Worm (Caenorhabditis elegans) whole organism, L2 larva: ENCODE measurements around the gene pde-12.
A peak's percentile ranks its signal among the peaks of the same experiment; 100 is the strongest.

Experiments used
- F13H6.1 ChIP-seq: sonication (generic microtip); optimal IDR thresholded peaks from 2 replicates; lab custom pipeline; 2016; ENCODE audit warnings: missing genetic modification characterization, missing compliant biosample characterization
- R02D3.7 ChIP-seq: fragments of 150-350 bp; optimal IDR thresholded peaks from 2 replicates; lab custom pipeline; 2014; ENCODE audit warnings: missing biosample characterization, missing genetic modification characterization
- Y55F3AM.14 ChIP-seq: fragments of 200-800 bp; sonication (Bioruptor generic); optimal IDR thresholded peaks from 2 replicates; lab custom pipeline; 2018; ENCODE audit warnings: mild to moderate bottlenecking, missing genetic modification characterization, missing compliant biosample characterization
- alr-1 ChIP-seq: fragments of 150-350 bp; optimal IDR thresholded peaks from 2 replicates; lab custom pipeline; 2014; ENCODE audit warnings: missing biosample characterization, missing genetic modification characterization
- aly-2 ChIP-seq: fragments of 150-350 bp; optimal IDR thresholded peaks from 2 replicates; lab custom pipeline; 2014; ENCODE audit warnings: missing biosample characterization, missing genetic modification characterization
- ama-1 ChIP-seq: fragments of 150-350 bp; optimal IDR thresholded peaks from 2 replicates; lab custom pipeline; 2018; ENCODE audit warnings: inconsistent platforms
- ceh-16 ChIP-seq: fragments of 150-350 bp; optimal IDR thresholded peaks from 2 replicates; lab custom pipeline; 2014; ENCODE audit warnings: missing biosample characterization, missing genetic modification characterization
- ceh-82 ChIP-seq: fragments of 150-350 bp; optimal IDR thresholded peaks from 2 replicates; lab custom pipeline; 2014; ENCODE audit warnings: missing biosample characterization, missing genetic modification characterization
- crh-2 ChIP-seq: sonication (generic microtip); optimal IDR thresholded peaks from 2 replicates; lab custom pipeline; 2017; ENCODE audit warnings: missing biosample characterization, missing genetic modification characterization
- dmd-4 ChIP-seq: sonication (generic microtip); optimal IDR thresholded peaks from 2 replicates; lab custom pipeline; 2017; ENCODE audit warnings: missing biosample characterization, missing genetic modification characterization
- egl-27 ChIP-seq: sonication (generic microtip); optimal IDR thresholded peaks from 3 replicates; lab custom pipeline; 2017; ENCODE audit warnings: missing biosample characterization, missing genetic modification reagents, missing genetic modification characterization
- elt-1 ChIP-seq: fragments of 150-350 bp; optimal IDR thresholded peaks from 2 replicates; lab custom pipeline; 2014; ENCODE audit warnings: missing biosample characterization, missing genetic modification characterization
- elt-3 ChIP-seq: sonication (generic microtip); optimal IDR thresholded peaks from 2 replicates; lab custom pipeline; 2017; ENCODE audit warnings: missing biosample characterization, missing genetic modification characterization
- fos-1 ChIP-seq: fragments of 150-350 bp; optimal IDR thresholded peaks from 2 replicates; lab custom pipeline; 2014; ENCODE audit warnings: missing biosample characterization, missing genetic modification characterization
- gmeb-1 ChIP-seq: fragments of 150-350 bp; optimal IDR thresholded peaks from 2 replicates; lab custom pipeline; 2014; ENCODE audit warnings: missing biosample characterization, missing genetic modification characterization
- lin-11 ChIP-seq: fragments of 150-350 bp; sonication (generic microtip); optimal IDR thresholded peaks from 2 replicates; lab custom pipeline; 2014; ENCODE audit warnings: missing biosample characterization, missing genetic modification characterization, inconsistent platforms, mixed read lengths
- lsy-2 ChIP-seq, 2 experiments: fragments of 150-350 bp in 1 of 2; sonication (generic microtip) in 1 of 2; optimal IDR thresholded peaks; 2 replicates each; lab custom pipeline; 2014 to 2017; ENCODE audit warnings: missing biosample characterization in 2 of 2, missing genetic modification characterization in 2 of 2
- nhr-10 ChIP-seq: sonication (generic microtip); optimal IDR thresholded peaks from 2 replicates; lab custom pipeline; 2017; ENCODE audit warnings: missing biosample characterization, missing genetic modification characterization
- nhr-129 ChIP-seq: fragments of 150-350 bp; optimal IDR thresholded peaks from 2 replicates; lab custom pipeline; 2014; ENCODE audit warnings: missing biosample characterization, missing genetic modification characterization
- nhr-21 ChIP-seq: fragments of 150-350 bp; optimal IDR thresholded peaks from 2 replicates; lab custom pipeline; 2014; ENCODE audit warnings: missing biosample characterization, missing genetic modification characterization
- nhr-23 ChIP-seq: fragments of 150-350 bp; optimal IDR thresholded peaks from 2 replicates; lab custom pipeline; 2014; ENCODE audit warnings: missing biosample characterization, missing genetic modification reagents, missing genetic modification characterization
- nhr-25 ChIP-seq: fragments of 150-350 bp; sonication (generic microtip); optimal IDR thresholded peaks from 3 replicates; lab custom pipeline; 2014; ENCODE audit warnings: missing biosample characterization, missing genetic modification characterization
- nhr-77 ChIP-seq: fragments of 150-350 bp; optimal IDR thresholded peaks from 2 replicates; lab custom pipeline; 2014; ENCODE audit warnings: missing biosample characterization, missing genetic modification characterization
- peb-1 ChIP-seq: fragments of 150-350 bp; optimal IDR thresholded peaks from 2 replicates; lab custom pipeline; 2014; ENCODE audit warnings: missing biosample characterization, missing genetic modification characterization
- sem-4 ChIP-seq: fragments of 150-350 bp; optimal IDR thresholded peaks from 2 replicates; lab custom pipeline; 2014; ENCODE audit warnings: missing biosample characterization, missing genetic modification reagents, missing genetic modification characterization
- sma-3 ChIP-seq: sonication (generic microtip); optimal IDR thresholded peaks from 2 replicates; lab custom pipeline; 2016; ENCODE audit warnings: missing genetic modification reagents, missing genetic modification characterization, missing compliant biosample characterization
- snpc-4 ChIP-seq: fragments of 150-350 bp; optimal IDR thresholded peaks from 2 replicates; lab custom pipeline; 2014; ENCODE audit warnings: missing biosample characterization, missing genetic modification characterization
- unc-39 ChIP-seq: fragments of 150-350 bp; optimal IDR thresholded peaks from 2 replicates; lab custom pipeline; 2014; ENCODE audit warnings: missing biosample characterization, missing genetic modification characterization
- unc-55 ChIP-seq: fragments of 150-350 bp; sonication (generic microtip); optimal IDR thresholded peaks from 3 replicates; lab custom pipeline; 2014; ENCODE audit warnings: missing biosample characterization, missing genetic modification reagents, missing genetic modification characterization
- unc-62 ChIP-seq: fragments of 150-350 bp; optimal IDR thresholded peaks from 2 replicates; lab custom pipeline; 2014; ENCODE audit warnings: missing biosample characterization, missing genetic modification reagents, missing genetic modification characterization
- ztf-1 ChIP-seq: fragments of 200-800 bp; sonication (Bioruptor generic); conservative IDR thresholded peaks from 2 replicates; pipeline ENCODE4 v1.3.6; 2022; ENCODE audit warnings: missing genetic modification characterization, missing compliant biosample characterization
- ztf-11 ChIP-seq: sonication (generic microtip); optimal IDR thresholded peaks from 2 replicates; lab custom pipeline; 2017; ENCODE audit warnings: missing biosample characterization, missing genetic modification characterization

Gene pde-12

DNA sequence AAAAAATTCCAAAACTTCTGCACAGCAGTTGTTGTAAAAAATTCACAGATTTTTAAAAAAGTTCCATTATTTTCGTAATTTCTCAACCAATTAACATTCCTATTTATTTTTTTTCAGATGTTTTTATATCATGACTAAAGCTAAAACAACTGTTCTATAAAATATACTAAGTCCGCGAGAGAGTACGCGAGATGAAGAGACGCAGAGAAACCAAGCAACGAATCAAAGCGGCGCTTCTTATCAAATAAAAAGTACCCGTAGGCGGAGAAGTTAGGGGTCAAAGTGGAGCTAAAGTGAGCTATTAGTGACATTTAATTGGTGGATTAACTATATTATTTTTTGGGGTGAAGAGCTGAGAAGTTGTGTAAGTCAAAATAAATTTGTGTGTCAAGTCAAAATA, 12.2 kb downstream of the pde-12 start, which contains the start of gene sbsp-1:
TSS of gene sbsp-1 (plus strand) at position 301 of the 400 bp plus-strand sequence.
- TF ChIP-seq elt-1 (tag; lab: Kevin White, UChicago), result no peak
- no peak for TF ChIP-seq nhr-25 (tag; lab: Kevin White, UChicago)
- no peak for TF ChIP-seq lin-11 (tag; lab: Kevin White, UChicago)
- TF ChIP-seq elt-3, result no peak
- no peak for TF ChIP-seq Y55F3AM.14
- no peak for TF ChIP-seq ceh-82
- TF ChIP-seq crh-2 (tag; lab: Kevin White, UChicago), result no peak
- no peak for TF ChIP-seq nhr-23 (tag; lab: Kevin White, UChicago)
- TF ChIP-seq unc-39 (tag; lab: Kevin White, UChicago), result no peak
- TF ChIP-seq ztf-1 (GFP tag; lab: Robert Waterston, UW), result no peak
- no peak for TF ChIP-seq nhr-21 (tag; lab: Kevin White, UChicago)

DNA sequence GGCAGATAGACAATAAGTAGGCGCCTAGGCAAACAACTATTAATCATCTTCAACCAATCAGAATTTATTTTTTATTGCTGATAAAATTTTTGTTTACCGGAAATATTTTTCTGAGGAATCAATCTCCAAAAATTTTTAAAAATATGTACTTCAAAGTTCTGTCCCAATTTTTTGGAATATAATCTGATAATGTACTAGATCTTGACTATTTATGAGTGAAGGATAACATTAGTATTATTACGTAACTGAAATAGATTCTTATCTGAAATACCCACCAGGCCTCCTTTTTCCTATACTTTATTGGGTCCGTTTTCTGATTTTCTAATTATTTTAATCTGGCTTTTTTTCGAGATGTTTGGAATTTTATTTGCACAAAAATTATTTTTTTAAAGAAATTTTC, 13.3 kb downstream of the pde-12 start:
- no peak for TF ChIP-seq ama-1
- TF ChIP-seq sma-3 (GFP tag; lab: Kevin White, UChicago), result no peak
- no peak for TF ChIP-seq F13H6.1 (tag; lab: Kevin White, UChicago)
- no peak for TF ChIP-seq unc-62
- no peak for TF ChIP-seq unc-55 (GFP tag; lab: Kevin White, UChicago)
- TF ChIP-seq gmeb-1 (tag; lab: Kevin White, UChicago), result no peak
- no peak for TF ChIP-seq ztf-11 (tag; lab: Kevin White, UChicago)
- no peak for TF ChIP-seq alr-1 (tag; lab: Kevin White, UChicago)
- no peak for TF ChIP-seq ceh-82
- no peak for TF ChIP-seq snpc-4 (tag; lab: Kevin White, UChicago)
- TF ChIP-seq sem-4 (tag; lab: Kevin White, UChicago), result no peak
- TF ChIP-seq ceh-16, result no peak
- no peak for TF ChIP-seq nhr-10
- no peak for TF ChIP-seq lsy-2 (tag; optimal IDR thresholded peaks at IDR 0.05; lab: Kevin White, UChicago)
- no peak for TF ChIP-seq egl-27 (tag; lab: Kevin White, UChicago)
- TF ChIP-seq peb-1 (tag; lab: Kevin White, UChicago), result no peak
- no peak for TF ChIP-seq Y55F3AM.14
- no peak for TF ChIP-seq nhr-77 (tag; lab: Kevin White, UChicago)
- TF ChIP-seq dmd-4 (tag; lab: Kevin White, UChicago), result no peak
- TF ChIP-seq, all 48 proteins: peak for 0

DNA sequence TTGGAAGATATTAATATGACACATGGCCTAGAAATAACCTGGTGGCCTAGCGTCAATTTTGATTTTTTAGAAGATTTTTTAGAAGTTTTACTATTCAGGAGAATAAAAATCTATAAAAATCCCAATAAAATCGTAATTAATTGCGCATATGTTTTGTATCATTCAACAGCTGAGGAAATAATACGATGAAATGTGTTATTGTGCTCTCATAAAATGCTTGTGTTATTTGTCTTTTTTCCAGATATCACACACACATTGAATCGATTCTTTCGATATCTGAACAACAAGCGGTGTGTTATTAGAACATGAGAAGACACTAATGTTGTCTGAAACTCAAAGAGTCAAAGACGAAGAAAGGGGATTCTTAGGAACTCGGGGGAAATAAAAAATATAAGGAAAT, 19.7 kb downstream of the pde-12 start:
- TF ChIP-seq fos-1 (tag; lab: Kevin White, UChicago) (no peak), crh-2 (tag; lab: Kevin White, UChicago) (no peak), nhr-23 (tag; lab: Kevin White, UChicago) (no peak), snpc-4 (tag; lab: Kevin White, UChicago) (no peak), elt-3 (no peak), elt-1 (tag; lab: Kevin White, UChicago) (no peak), R02D3.7 (tag; lab: Kevin White, UChicago) (no peak), ztf-11 (tag; lab: Kevin White, UChicago) (no peak)
- TF ChIP-seq, all 48 proteins: peak for 0

DNA sequence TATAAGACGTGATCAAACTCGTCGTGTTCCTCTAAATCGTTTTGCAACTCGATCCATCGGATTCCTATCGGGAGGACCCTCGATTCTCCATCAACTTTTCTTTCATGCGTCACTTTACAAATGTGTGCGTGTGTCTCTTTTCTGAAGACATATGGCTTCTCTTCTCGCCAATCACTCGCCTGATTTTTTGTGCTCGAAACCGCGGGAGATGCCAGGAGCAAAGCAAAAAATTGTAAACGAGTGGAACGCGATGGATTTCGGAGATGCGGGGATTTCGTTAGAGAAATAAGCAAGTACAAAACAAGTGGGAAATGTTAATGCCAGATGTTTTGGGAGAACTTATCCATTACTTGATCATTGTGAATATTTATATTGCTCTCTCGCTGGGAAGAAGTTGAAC, 20.6 kb downstream of the pde-12 start:
- TF ChIP-seq nhr-129 (tag; lab: Kevin White, UChicago), result peak; percentile 53
- TF ChIP-seq F13H6.1 (tag; lab: Kevin White, UChicago), result peak; percentile 4
- no peak for TF ChIP-seq crh-2 (tag; lab: Kevin White, UChicago)

DNA sequence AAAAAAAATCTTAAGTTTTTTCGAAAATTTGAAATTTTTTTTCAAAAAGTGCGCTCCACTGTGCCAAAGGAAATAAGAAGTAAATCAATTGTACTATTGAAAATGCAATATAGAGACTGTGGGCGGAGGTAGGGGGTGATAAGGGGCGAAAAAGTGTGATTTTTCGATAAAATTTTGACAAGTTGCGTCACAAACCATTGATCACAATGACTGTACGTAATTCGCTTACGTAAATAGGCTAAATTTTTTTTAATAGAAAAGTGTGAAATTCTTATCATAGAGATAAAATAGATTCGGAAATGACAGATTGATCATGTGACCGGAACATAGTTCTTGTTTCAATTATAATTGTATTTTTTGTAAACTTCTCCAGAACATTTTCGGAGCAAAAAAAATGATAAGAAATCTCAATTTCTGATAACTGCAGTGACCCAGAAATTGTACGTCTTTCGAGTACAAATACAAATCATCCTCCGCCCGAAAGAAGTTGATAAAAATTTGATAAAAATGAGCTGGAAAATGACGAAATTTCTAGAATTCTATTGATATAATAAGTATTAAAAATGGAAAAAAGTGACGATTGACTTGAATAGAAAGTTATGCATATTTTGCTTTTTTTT, 22.2 kb downstream of the pde-12 start:
- TF ChIP-seq gmeb-1 (tag; lab: Kevin White, UChicago) (peak; percentile 36), fos-1 (tag; lab: Kevin White, UChicago) (peak; percentile 58), lsy-2 (tag; optimal IDR thresholded peaks at IDR 0.05; lab: Kevin White, UChicago) (peak in 1 of 2 experiments; percentile 10), crh-2 (tag; lab: Kevin White, UChicago) (peak; percentile 36), F13H6.1 (tag; lab: Kevin White, UChicago) (peak; percentile 13), aly-2 (tag; lab: Kevin White, UChicago) (no peak)
